Fruit fly (Drosophila melanogaster): ENCODE data around the gene atilla.

DNA sequence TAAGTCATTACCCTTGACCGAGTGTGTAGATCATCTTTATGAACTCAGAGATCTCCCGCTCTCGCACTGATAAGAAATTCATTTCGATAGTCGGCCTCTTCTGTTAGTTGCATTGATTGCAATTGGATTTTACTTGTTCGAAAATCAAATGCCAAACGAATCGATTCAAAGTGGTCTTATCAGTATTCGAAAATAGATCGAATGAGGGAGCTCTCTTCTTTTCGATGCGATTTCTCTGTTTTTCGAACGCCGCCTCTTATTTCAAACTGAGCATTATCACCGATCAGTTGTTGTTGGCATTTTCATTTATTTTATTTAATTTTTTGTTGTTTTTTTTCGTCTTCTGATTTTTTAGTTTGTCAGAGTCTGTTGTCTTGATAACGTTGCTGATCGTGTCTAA lies 23.3 kb upstream of the atilla start:
- TF ChIP-seq stc (GFP tag; IDR thresholded peaks at IDR 0.05) (no peak), CG17802 (tag; optimal IDR thresholded peaks at IDR 0.05) (no peak), rib (GFP tag; IDR thresholded peaks at IDR 0.05) (no peak)

Measured in whole organism, embryonic.